Fruit fly (Drosophila melanogaster): ENCODE data around the gene CG3191.

Gene CG3191

dm6 chrX:2297428-2298200, 45.8 kb upstream of the CG3191 start (continued):
- peak; percentile 99 for TF ChIP-seq CG10366 (GFP tag; IDR thresholded peaks at IDR 0.05)
- TF ChIP-seq hbn (GFP tag; IDR thresholded peaks at IDR 0.05; ENCODE audit: partially characterized antibody), result no peak
- TF ChIP-seq B-H2 (GFP tag; optimal IDR thresholded peaks at IDR 0.05), result peak; percentile 93
- TF ChIP-seq zen (tag; optimal IDR thresholded peaks at IDR 0.05), result peak; percentile 95
- TF ChIP-seq z (GFP tag; IDR thresholded peaks at IDR 0.05), result peak; percentile 76; the same call in 2 of the 3 replicates
- TF ChIP-seq CG31365 (tag; optimal IDR thresholded peaks at IDR 0.05), result peak; percentile 92
- TF ChIP-seq CG12236 (GFP tag; optimal IDR thresholded peaks at IDR 0.05), result peak; percentile 98
- peak; percentile 99 for TF ChIP-seq Hsf (GFP tag; optimal IDR thresholded peaks at IDR 0.05)
- TF ChIP-seq CG10654 (GFP tag; optimal IDR thresholded peaks at IDR 0.05), result peak; percentile 99
- TF ChIP-seq CG9727 (GFP tag; optimal IDR thresholded peaks at IDR 0.05), result peak; percentile 96
- TF ChIP-seq tx (GFP tag; optimal IDR thresholded peaks at IDR 0.05), result peak; percentile 99
- peak; percentile 88 for TF ChIP-seq CG18011 (GFP tag; optimal IDR thresholded peaks at IDR 0.05)
- no peak for TF ChIP-seq pan (optimal IDR thresholded peaks at IDR 0.05)
- TF ChIP-seq pan (GFP tag; optimal IDR thresholded peaks at IDR 0.05 in 1 of 2, IDR thresholded peaks at IDR 0.05 in 1 of 2), result peak in 1 of 2 experiments; percentile 98
- TF ChIP-seq CG12299 (tag; optimal IDR thresholded peaks at IDR 0.05), result peak; percentile 97
- no peak for TF ChIP-seq hb (GFP tag; IDR thresholded peaks at IDR 0.05; ENCODE audit: partially characterized antibody)
- TF ChIP-seq klu (GFP tag; IDR thresholded peaks at IDR 0.05), result peak; percentile 95
- peak; percentile 90 for TF ChIP-seq CG33557 (GFP tag; optimal IDR thresholded peaks at IDR 0.05)
- peak; percentile 97 for TF ChIP-seq cwo (GFP tag; optimal IDR thresholded peaks at IDR 0.05)
- peak; percentile 95 for TF ChIP-seq CG2202 (tag; optimal IDR thresholded peaks at IDR 0.05)
- TF ChIP-seq ERR (GFP tag; optimal IDR thresholded peaks at IDR 0.05), result peak; percentile 98
- TF ChIP-seq GATAe (GFP tag; conservative IDR thresholded peaks at IDR 0.05), result peak; percentile 83
- TF ChIP-seq E2f1 (GFP tag; IDR thresholded peaks at IDR 0.05), result peak; percentile 98
- peak; percentile 93 for TF ChIP-seq Fer2 (tag; optimal IDR thresholded peaks at IDR 0.05)
- TF ChIP-seq CG8944 (GFP tag; optimal IDR thresholded peaks at IDR 0.05), result peak; percentile 99
- TF ChIP-seq Bteb2 (GFP tag; optimal IDR thresholded peaks at IDR 0.05), result peak; percentile 98
- peak; percentile 99 for TF ChIP-seq Gug (GFP tag; IDR thresholded peaks at IDR 0.05)
- peak; percentile 92 for TF ChIP-seq YL-1 (GFP tag; optimal IDR thresholded peaks at IDR 0.05)
- TF ChIP-seq CG9797 (GFP tag; optimal IDR thresholded peaks at IDR 0.05), result peak; percentile 60
- TF ChIP-seq CG14667 (GFP tag; IDR thresholded peaks at IDR 0.05), result peak; percentile 98
- peak; percentile 97 for TF ChIP-seq CG17361 (GFP tag; IDR thresholded peaks at IDR 0.05)
- peak; percentile 97 for TF ChIP-seq pho (GFP tag; optimal IDR thresholded peaks at IDR 0.05)
- TF ChIP-seq cad (GFP tag; optimal IDR thresholded peaks at IDR 0.05), result no peak
- peak; percentile 99 for TF ChIP-seq otp (GFP tag; IDR thresholded peaks at IDR 0.05)
- TF ChIP-seq CG7372 (GFP tag; IDR thresholded peaks at IDR 0.05), result peak; percentile 97
- peak; percentile 99 for TF ChIP-seq CG9609 (GFP tag; optimal IDR thresholded peaks at IDR 0.05)
- peak; percentile 96 for TF ChIP-seq vfl (GFP tag; optimal IDR thresholded peaks at IDR 0.05)
- peak; percentile 99 for TF ChIP-seq zfh1 (GFP tag; IDR thresholded peaks at IDR 0.05)
- peak; percentile 92 for TF ChIP-seq CG6654 (GFP tag; optimal IDR thresholded peaks at IDR 0.05)
- TF ChIP-seq Sin3A (optimal IDR thresholded peaks at IDR 0.05), result no peak
- no peak for TF ChIP-seq CG34224 (GFP tag; IDR thresholded peaks at IDR 0.05; ENCODE audit: partially characterized antibody)
- peak; percentile 98 for TF ChIP-seq ewg (GFP tag; optimal IDR thresholded peaks at IDR 0.05)
- TF ChIP-seq CG3838 (GFP tag; optimal IDR thresholded peaks at IDR 0.05), result peak; percentile 95
- peak; percentile 98 for TF ChIP-seq her (GFP tag; optimal IDR thresholded peaks at IDR 0.05)
- TF ChIP-seq NC2β (GFP tag; optimal IDR thresholded peaks at IDR 0.05), result peak; percentile 98
- peak; percentile 90 for TF ChIP-seq CG14965 (GFP tag; optimal IDR thresholded peaks at IDR 0.05; ENCODE audit: borderline replicate concordance)
- peak; percentile 20 for TF ChIP-seq CG15479 (GFP tag; optimal IDR thresholded peaks at IDR 0.05)
- TF ChIP-seq CTCF (GFP tag; optimal IDR thresholded peaks at IDR 0.05), result peak; percentile 76
- peak; percentile 98 for TF ChIP-seq Ssrp (tag; optimal IDR thresholded peaks at IDR 0.05)
- peak; percentile 99 for TF ChIP-seq vvl (GFP tag; IDR thresholded peaks at IDR 0.05)
- peak; percentile 98 for TF ChIP-seq CG5953 (GFP tag; IDR thresholded peaks at IDR 0.05)

Measured in whole organism, embryonic.